Worm (Caenorhabditis elegans): Measurements from ENCODE around the gene srh-34.

- TF ChIP-seq klf-2 (GFP tag; conservative IDR thresholded peaks at IDR 0.05), result no peak
- TF ChIP-seq cog-1 (tag; optimal IDR thresholded peaks at IDR 0.05), result no peak
- TF ChIP-seq flt-1 (GFP tag; IDR thresholded peaks at IDR 0.05), result no peak
- TF ChIP-seq ztf-29 (GFP tag; IDR thresholded peaks at IDR 0.05), result no peak
- no peak for TF ChIP-seq ref-1 (GFP tag; conservative IDR thresholded peaks at IDR 0.05)
Measured at ce11 chrV:439183-439749, 7.2 kb downstream of the srh-34 start.

Data from whole organism, midembryonic.